Fruit fly (Drosophila melanogaster): ENCODE results near the gene MtnA.

MtnA gene

dm6 chr3R:9793018-9793417 lies 8.8 kb upstream of the MtnA start, which contains the start of gene CG8516 (continued):
- TF ChIP-seq CG17361 (GFP tag; IDR thresholded peaks at IDR 0.05) (0 out of 3 replicates have a peak, but pooled peaks have one; percentile 15), zen (tag; optimal IDR thresholded peaks at IDR 0.05) (peak; percentile 14)

DNA sequence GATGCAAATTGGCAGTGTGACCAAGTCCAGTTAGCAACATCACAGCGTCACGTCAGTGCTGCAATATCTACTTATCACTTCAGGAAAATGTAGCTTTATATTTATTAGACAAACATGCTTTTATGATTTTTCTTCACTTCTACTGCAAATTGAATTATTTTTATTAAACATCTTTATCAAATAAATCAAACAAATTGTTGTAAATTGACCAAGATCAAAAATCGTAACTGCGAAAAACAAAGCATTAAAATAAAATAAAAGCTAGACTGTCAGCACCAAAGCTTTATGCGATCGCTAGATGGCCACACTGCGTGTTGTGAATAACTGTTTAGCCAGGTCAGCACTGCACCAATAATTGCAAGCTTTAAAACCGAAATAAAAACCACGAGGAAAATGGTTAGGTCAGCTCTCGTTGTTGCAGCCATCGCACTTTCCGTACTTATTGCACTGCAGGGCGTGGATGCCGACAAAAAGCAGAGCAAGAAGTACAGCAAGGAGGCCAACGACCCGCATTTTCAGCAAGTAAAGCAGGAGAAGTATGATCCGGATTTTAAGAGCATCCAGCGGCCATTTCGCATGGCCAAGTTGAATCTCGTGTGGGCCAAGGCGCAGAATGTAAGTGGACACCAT lies 7.1 kb upstream of the MtnA start, which contains the start of the genes CG12945 and CG8507:
CG12945 (minus strand) TSS at position 45 of the 630 bp plus-strand sequence.
CG8507 (plus strand) TSS at position 307 of the 630 bp plus-strand sequence.
- TF ChIP-seq stwl (tag; optimal IDR thresholded peaks at IDR 0.05) (peak; percentile 65), CG14710 (tag; optimal IDR thresholded peaks at IDR 0.05) (peak; percentile 70), z (GFP tag; IDR thresholded peaks at IDR 0.05) (no peak), Med (GFP tag) (peak; percentile 85), ro (GFP tag; IDR thresholded peaks at IDR 0.05) (no peak), CG12769 (tag; optimal IDR thresholded peaks at IDR 0.05) (no peak), gt (GFP tag; IDR thresholded peaks at IDR 0.05) (no peak), Hey (tag; optimal IDR thresholded peaks at IDR 0.05) (no peak), Mrtf (GFP tag; IDR thresholded peaks at IDR 0.05) (no peak), Atf3 (GFP tag; optimal IDR thresholded peaks at IDR 0.05) (no peak), D19B (GFP tag; optimal IDR thresholded peaks at IDR 0.05) (no peak), CG18619 (GFP tag; optimal IDR thresholded peaks at IDR 0.05) (peak; percentile 14), fu2 (GFP tag; optimal IDR thresholded peaks at IDR 0.05) (no peak), D (optimal IDR thresholded peaks at IDR 0.05) (no peak), D (GFP tag; optimal IDR thresholded peaks at IDR 0.05) (no peak), h (optimal IDR thresholded peaks at IDR 0.05) (no peak), ham (GFP tag; IDR thresholded peaks at IDR 0.05) (no peak), CG11695 (GFP tag; IDR thresholded peaks at IDR 0.05) (no peak), ken (GFP tag; IDR thresholded peaks at IDR 0.05) (0 out of 3 replicates have a peak, but pooled peaks have one; percentile 28), CG4282 (GFP tag; optimal IDR thresholded peaks at IDR 0.05) (no peak), CG14014 (GFP tag; IDR thresholded peaks at IDR 0.05) (no peak), Kr (GFP tag; optimal IDR thresholded peaks at IDR 0.05) (no peak), E2f1 (GFP tag; IDR thresholded peaks at IDR 0.05) (no peak), zf30C (GFP tag; optimal IDR thresholded peaks at IDR 0.05) (no peak), nerfin-2 (GFP tag; IDR thresholded peaks at IDR 0.05; ENCODE audit: partially characterized antibody) (no peak), twi (tag; optimal IDR thresholded peaks at IDR 0.05) (no peak), Ets65A (GFP tag) (peak; percentile 91), CoRest (tag; optimal IDR thresholded peaks at IDR 0.05) (peak; percentile 76), vvl (GFP tag; IDR thresholded peaks at IDR 0.05) (peak; percentile 31; the same call in 1 of the 2 replicates), Chrac-16 (GFP tag; optimal IDR thresholded peaks at IDR 0.05) (peak; percentile 28), CG15696 (tag; optimal IDR thresholded peaks at IDR 0.05) (peak; percentile 48), mld (GFP tag; IDR thresholded peaks at IDR 0.05; ENCODE audit: partially characterized antibody) (no peak), kay (GFP tag; optimal IDR thresholded peaks at IDR 0.05) (peak; percentile 21), CG14965 (GFP tag; optimal IDR thresholded peaks at IDR 0.05; ENCODE audit: borderline replicate concordance) (no peak), CG2202 (tag; optimal IDR thresholded peaks at IDR 0.05) (no peak), CG30431 (GFP tag; optimal IDR thresholded peaks at IDR 0.05) (no peak), ttk (GFP tag; IDR thresholded peaks at IDR 0.05) (no peak), wek (GFP tag; optimal IDR thresholded peaks at IDR 0.05) (no peak), YL-1 (GFP tag; optimal IDR thresholded peaks at IDR 0.05) (peak; percentile 47), Sry-β (GFP tag; optimal IDR thresholded peaks at IDR 0.05) (peak; percentile 96), CG3838 (GFP tag; optimal IDR thresholded peaks at IDR 0.05) (no peak), shn (GFP tag; optimal IDR thresholded peaks at IDR 0.05) (peak; percentile 53), nmo (GFP tag; optimal IDR thresholded peaks at IDR 0.05) (peak; percentile 80), Lhr (GFP tag; optimal IDR thresholded peaks at IDR 0.05) (no peak), CG6254 (GFP tag; optimal IDR thresholded peaks at IDR 0.05) (no peak), fd102C (GFP tag; optimal IDR thresholded peaks at IDR 0.05) (no peak), zfh2 (GFP tag; optimal IDR thresholded peaks at IDR 0.05) (peak; percentile 69)
